Fruit fly (Drosophila melanogaster) whole organism, embryonic: ENCODE results near the gene CG6041.

Experiments
- Bteb2 ChIP-seq: fragments of 200-800 bp; sonication (Bioruptor generic); optimal IDR thresholded peaks from 2 replicates; lab custom pipeline; 2016; ENCODE audit warnings: missing biosample characterization, missing genetic modification characterization
- CG10979 ChIP-seq: fragments of 200-800 bp; sonication (Bioruptor generic); optimal IDR thresholded peaks from 2 replicates; lab custom pipeline; 2018; ENCODE audit warnings: missing biosample characterization, mild to moderate bottlenecking, missing genetic modification characterization, moderate library complexity
- CG11247 ChIP-seq: fragments of 200-800 bp; sonication (Bioruptor generic); IDR thresholded peaks from 2 replicates; pipeline ENCODE4 v1.3.6; 2022; ENCODE audit warnings: missing biosample characterization, missing genetic modification characterization
- CG11560 ChIP-seq: fragments of 200-800 bp; sonication (Bioruptor generic); IDR thresholded peaks from 3 replicates; pipeline ENCODE4 v1.3.6; 2022; ENCODE audit warnings: missing biosample characterization, missing genetic modification characterization
- CG11696 ChIP-seq: fragments of 200-800 bp; sonication (Bioruptor generic); IDR thresholded peaks from 2 replicates; pipeline ENCODE4 v1.3.6; 2022; ENCODE audit warnings: missing biosample characterization, missing genetic modification characterization
- CG12391 ChIP-seq: fragments of 200-800 bp; sonication (Bioruptor generic); optimal IDR thresholded peaks from 3 replicates; lab custom pipeline; 2018; ENCODE audit warnings: missing biosample characterization, mild to moderate bottlenecking, missing genetic modification characterization, moderate library complexity
- CG13296 ChIP-seq: fragments of 200-800 bp; sonication (Bioruptor generic); optimal IDR thresholded peaks from 3 replicates; lab custom pipeline; 2018; ENCODE audit warnings: missing biosample characterization, mild to moderate bottlenecking, missing genetic modification characterization
- CG17385 ChIP-seq: fragments of 200-800 bp; sonication (Bioruptor generic); optimal IDR thresholded peaks from 3 replicates; lab custom pipeline; 2018; ENCODE audit warnings: missing biosample characterization, mild to moderate bottlenecking, missing genetic modification characterization
- CG17612 ChIP-seq: fragments of 200-800 bp; sonication (Bioruptor generic); IDR thresholded peaks from 2 replicates; pipeline ENCODE4 v1.3.6; 2022; ENCODE audit warnings: missing biosample characterization, missing genetic modification characterization
- CG18619 ChIP-seq: fragments of 200-800 bp; sonication (Bioruptor generic); optimal IDR thresholded peaks from 3 replicates; lab custom pipeline; 2017; ENCODE audit warnings: missing biosample characterization, mild to moderate bottlenecking, missing genetic modification characterization
- CG31365 ChIP-seq: fragments of 200-800 bp; sonication (Bioruptor generic); optimal IDR thresholded peaks from 2 replicates; lab custom pipeline; 2018; ENCODE audit warnings: missing biosample characterization, mild to moderate bottlenecking, missing genetic modification characterization
- CG31388 ChIP-seq: fragments of 200-800 bp; sonication (Bioruptor generic); optimal IDR thresholded peaks from 2 replicates; lab custom pipeline; 2016; ENCODE audit warnings: missing biosample characterization, missing genetic modification characterization
- CG4282 ChIP-seq: fragments of 200-800 bp; sonication (Bioruptor generic); optimal IDR thresholded peaks from 2 replicates; lab custom pipeline; 2016; ENCODE audit warnings: missing biosample characterization, missing genetic modification characterization
- CG4404 ChIP-seq: fragments of 200-800 bp; sonication (Bioruptor generic); IDR thresholded peaks from 2 replicates; pipeline ENCODE4 v1.3.6; 2022; ENCODE audit warnings: missing biosample characterization, missing genetic modification characterization
- CG8924 ChIP-seq: fragments of 200-800 bp; optimal IDR thresholded peaks from 3 replicates; lab custom pipeline; 2019; ENCODE audit warnings: missing biosample characterization, mild to moderate bottlenecking, missing genetic modification characterization, moderate library complexity
- CG9932 ChIP-seq: fragments of 200-800 bp; sonication (Bioruptor generic); IDR thresholded peaks from 2 replicates; pipeline ENCODE4 v1.3.6; 2022; ENCODE audit warnings: missing biosample characterization, missing genetic modification characterization
- Deaf1 ChIP-seq: fragments of 200-800 bp; optimal IDR thresholded peaks from 3 replicates; lab custom pipeline; 2019; ENCODE audit warnings: missing biosample characterization, mild to moderate bottlenecking, missing genetic modification characterization, moderate library complexity
- Doc2 ChIP-seq: fragments of 200-800 bp; sonication (Bioruptor generic); IDR thresholded peaks from 2 replicates; pipeline ENCODE4 v1.3.6; 2022; ENCODE audit warnings: missing biosample characterization, missing genetic modification characterization
- Gug ChIP-seq: fragments of 200-800 bp; sonication (Bioruptor generic); IDR thresholded peaks from 4 replicates; pipeline ENCODE4 v1.3.6; 2022; ENCODE audit warnings: missing biosample characterization, missing genetic modification characterization
- Hand ChIP-seq: fragments of 200-800 bp; sonication (Bioruptor generic); optimal IDR thresholded peaks from 2 replicates; lab custom pipeline; 2017; ENCODE audit warnings: mild to moderate bottlenecking, missing biosample characterization, missing genetic modification reagents, missing genetic modification characterization
- HmgD ChIP-seq: fragments of 200-800 bp; sonication (Bioruptor generic); optimal IDR thresholded peaks from 3 replicates; lab custom pipeline; 2016; ENCODE audit warnings: missing biosample characterization, missing genetic modification characterization
- Kr ChIP-seq: fragments of 200-800 bp; sonication (Bioruptor generic); optimal IDR thresholded peaks from 2 replicates; lab custom pipeline; 2017; ENCODE audit warnings: missing biosample characterization, mild to moderate bottlenecking, missing genetic modification characterization
- Lpt ChIP-seq: fragments of >200 bp; optimal IDR thresholded peaks from 2 replicates; lab custom pipeline; 2018; ENCODE audit warnings: missing biosample characterization, missing genetic modification characterization
- Mrtf ChIP-seq: fragments of 200-800 bp; sonication (Bioruptor generic); IDR thresholded peaks from 3 replicates; pipeline ENCODE4 v1.3.6; 2022; ENCODE audit warnings: missing biosample characterization, missing genetic modification characterization
- NK7.1 ChIP-seq: fragments of 200-800 bp; sonication (Bioruptor generic); optimal IDR thresholded peaks from 3 replicates; lab custom pipeline; 2016; ENCODE audit warnings: missing biosample characterization, missing genetic modification characterization
- Neu2 ChIP-seq: fragments of 200-800 bp; sonication (Bioruptor generic); optimal IDR thresholded peaks from 3 replicates; lab custom pipeline; 2016; ENCODE audit warnings: missing biosample characterization, missing genetic modification characterization, borderline replicate concordance
- NfI ChIP-seq: fragments of 200-800 bp; sonication (Bioruptor generic); optimal IDR thresholded peaks from 3 replicates; lab custom pipeline; 2018; ENCODE audit warnings: missing biosample characterization, mild to moderate bottlenecking, missing genetic modification characterization, moderate library complexity
- Oli ChIP-seq: fragments of 200-800 bp; sonication (Bioruptor generic); optimal IDR thresholded peaks from 2 replicates; lab custom pipeline; 2018; ENCODE audit warnings: missing biosample characterization, mild to moderate bottlenecking, missing genetic modification characterization, moderate library complexity
- Rx ChIP-seq: fragments of 200-800 bp; sonication (Bioruptor generic); IDR thresholded peaks from 2 replicates; pipeline ENCODE4 v1.3.6; 2022; ENCODE audit warnings: missing biosample characterization, missing genetic modification characterization
- ap ChIP-seq: fragments of 200-800 bp; sonication (Bioruptor generic); IDR thresholded peaks from 2 replicates; pipeline ENCODE4 v1.3.6; 2022; ENCODE audit warnings: missing biosample characterization, missing genetic modification characterization
- bab2 ChIP-seq: fragments of 200-800 bp; sonication (Bioruptor generic); optimal IDR thresholded peaks from 2 replicates; lab custom pipeline; 2016; ENCODE audit warnings: missing biosample characterization, missing genetic modification characterization
- btn ChIP-seq: fragments of 200-800 bp; sonication (Bioruptor generic); optimal IDR thresholded peaks from 2 replicates; lab custom pipeline; 2016; ENCODE audit warnings: missing biosample characterization, missing genetic modification characterization
- chif ChIP-seq, 2 experiments: fragments of 200-800 bp; sonication (Bioruptor generic); optimal IDR thresholded peaks; 3 replicates each; lab custom pipeline; 2016; ENCODE audit warnings: missing biosample characterization in 2 of 2, missing genetic modification characterization in 2 of 2
- chm ChIP-seq: fragments of 200-800 bp; sonication (Bioruptor generic); IDR thresholded peaks from 2 replicates; pipeline ENCODE4 v1.3.6; 2022; ENCODE audit warnings: missing biosample characterization, missing genetic modification characterization
- cwo ChIP-seq: fragments of 200-800 bp; sonication (Bioruptor generic); optimal IDR thresholded peaks from 3 replicates; lab custom pipeline; 2017; ENCODE audit warnings: missing biosample characterization, missing genetic modification characterization, mild to moderate bottlenecking, moderate library complexity, missing genetic modification reagents
- dimm ChIP-seq: fragments of 200-800 bp; sonication (Bioruptor generic); IDR thresholded peaks from 2 replicates; pipeline ENCODE4 v1.3.6; 2022; ENCODE audit warnings: missing biosample characterization, missing genetic modification characterization
- gcm ChIP-seq: fragments of 200-800 bp; sonication (Bioruptor generic); optimal IDR thresholded peaks from 2 replicates; lab custom pipeline; 2019; ENCODE audit warnings: missing biosample characterization, mild to moderate bottlenecking, missing genetic modification characterization, moderate library complexity
- grau ChIP-seq: fragments of 200-800 bp; optimal IDR thresholded peaks from 3 replicates; lab custom pipeline; 2019; ENCODE audit warnings: missing biosample characterization, mild to moderate bottlenecking, missing genetic modification characterization, moderate library complexity
- grn ChIP-seq: fragments of 200-800 bp; sonication (Bioruptor generic); optimal IDR thresholded peaks from 3 replicates; lab custom pipeline; 2017; ENCODE audit warnings: missing biosample characterization, missing genetic modification characterization
- kah ChIP-seq: fragments of 200-800 bp; sonication (Bioruptor generic); optimal IDR thresholded peaks from 2 replicates; lab custom pipeline; 2018; ENCODE audit warnings: missing biosample characterization, mild to moderate bottlenecking, missing genetic modification characterization
- nom ChIP-seq: fragments of 200-800 bp; sonication (Bioruptor generic); optimal IDR thresholded peaks from 2 replicates; lab custom pipeline; 2017; ENCODE audit warnings: missing biosample characterization, missing genetic modification characterization, mild to moderate bottlenecking, moderate library complexity, missing genetic modification reagents
- pfk ChIP-seq: fragments of 200-800 bp; sonication (Bioruptor generic); optimal IDR thresholded peaks from 2 replicates; lab custom pipeline; 2018; ENCODE audit warnings: missing biosample characterization, mild to moderate bottlenecking, missing genetic modification characterization, moderate library complexity
- psq ChIP-seq: fragments of 200-800 bp; sonication (Bioruptor generic); optimal IDR thresholded peaks from 2 replicates; lab custom pipeline; 2017; ENCODE audit warnings: missing biosample characterization, missing genetic modification characterization
- rib ChIP-seq: fragments of 200-800 bp; sonication (Bioruptor generic); IDR thresholded peaks from 2 replicates; pipeline ENCODE4 v1.3.6; 2022; ENCODE audit warnings: missing biosample characterization, missing genetic modification characterization
- salm ChIP-seq: fragments of 200-800 bp; sonication (Bioruptor generic); optimal IDR thresholded peaks from 2 replicates; lab custom pipeline; 2018; ENCODE audit warnings: missing biosample characterization, mild to moderate bottlenecking, missing genetic modification characterization
- sima ChIP-seq: fragments of 200-800 bp; sonication (Bioruptor generic); optimal IDR thresholded peaks from 2 replicates; lab custom pipeline; 2016; ENCODE audit warnings: missing biosample characterization, missing genetic modification characterization
- ssp ChIP-seq: fragments of 200-800 bp; sonication (Bioruptor generic); IDR thresholded peaks from 2 replicates; pipeline ENCODE4 v1.3.6; 2022; ENCODE audit warnings: missing biosample characterization, missing genetic modification characterization
- stc ChIP-seq: fragments of 200-800 bp; sonication (Bioruptor generic); IDR thresholded peaks from 2 replicates; pipeline ENCODE4 v1.3.6; 2022; ENCODE audit warnings: missing biosample characterization, missing genetic modification characterization
- toy ChIP-seq: fragments of 200-800 bp; sonication (Bioruptor generic); IDR thresholded peaks from 2 replicates; pipeline ENCODE4 v1.3.6; 2022; ENCODE audit warnings: missing biosample characterization, missing genetic modification characterization
- wek ChIP-seq: fragments of 200-800 bp; sonication (Bioruptor generic); optimal IDR thresholded peaks from 3 replicates; lab custom pipeline; 2018; ENCODE audit warnings: missing biosample characterization, mild to moderate bottlenecking, missing genetic modification characterization, moderate library complexity

The CG6041 gene

dm6 chrX:5899241-5900145 lies 48.5 kb upstream of the CG6041 start (continued):
- TF ChIP-seq gcm (GFP tag; lab: Kevin White, UChicago) (no peak), psq (GFP tag; lab: Kevin White, UChicago) (peak; percentile 75), chif (GFP tag; optimal IDR thresholded peaks at IDR 0.05; lab: Kevin White, UChicago) (no peak), pfk (GFP tag; lab: Kevin White, UChicago) (peak; percentile 15), CG17385 (no peak), Doc2 (no peak), grau (tag; lab: Kevin White, UChicago) (peak; percentile 2), Bteb2 (GFP tag; lab: Kevin White, UChicago) (no peak), btn (GFP tag; lab: Kevin White, UChicago) (no peak), Gug (GFP tag; lab: Robert Waterston, UW) (no peak), ssp (GFP tag; lab: Robert Waterston, UW) (no peak), CG18619 (GFP tag; lab: Kevin White, UChicago) (no peak), NK7.1 (no peak), Hand (peak; percentile 21), bab2 (GFP tag; lab: Kevin White, UChicago) (no peak), salm (tag; lab: Kevin White, UChicago) (no peak), dimm (GFP tag; lab: Robert Waterston, UW) (no peak), cwo (GFP tag; lab: Kevin White, UChicago) (peak; percentile 23), CG4282 (GFP tag; lab: Kevin White, UChicago) (no peak), CG9932 (no peak), wek (GFP tag; lab: Kevin White, UChicago) (no peak), CG17612 (GFP tag; lab: Robert Waterston, UW) (no peak), CG31365 (tag; lab: Kevin White, UChicago) (peak; percentile 20), CG8924 (tag; lab: Kevin White, UChicago) (peak; percentile 29), CG4404 (GFP tag; lab: Robert Waterston, UW) (no peak), CG10979 (no peak), toy (no peak), kah (GFP tag; lab: Kevin White, UChicago) (peak; percentile 59), NfI (GFP tag; lab: Kevin White, UChicago) (no peak), sima (GFP tag; lab: Kevin White, UChicago) (no peak), CG11247 (GFP tag; lab: Robert Waterston, UW) (no peak), Deaf1 (tag; lab: Kevin White, UChicago) (peak; percentile 16), HmgD (GFP tag; lab: Kevin White, UChicago) (no peak), Lpt (GFP tag; lab: Kevin White, UChicago) (no peak), Neu2 (no peak), CG11560 (tag; lab: Robert Waterston, UW) (no peak), chm (GFP tag; lab: Robert Waterston, UW) (peak; percentile 58; the same call in 1 of the 2 replicates), Kr (GFP tag; lab: Kevin White, UChicago) (peak; percentile 36), CG31388 (GFP tag; lab: Kevin White, UChicago) (no peak), Rx (GFP tag; lab: Robert Waterston, UW) (no peak), Oli (tag; lab: Kevin White, UChicago) (no peak), ap (GFP tag; lab: Robert Waterston, UW) (no peak), rib (GFP tag; lab: Robert Waterston, UW) (peak; percentile 71), CG11696 (GFP tag; lab: Robert Waterston, UW) (no peak), CG13296 (GFP tag; lab: Kevin White, UChicago) (peak; percentile 26), Mrtf (GFP tag; lab: Robert Waterston, UW) (peak; percentile 29; the same call in 1 of the 3 replicates), grn (GFP tag; lab: Kevin White, UChicago) (no peak), nom (GFP tag; lab: Kevin White, UChicago) (peak; percentile 69), stc (GFP tag; lab: Robert Waterston, UW) (no peak), CG12391 (tag; lab: Kevin White, UChicago) (no peak)
